Worm (Caenorhabditis elegans) whole organism, midembryonic: Measurements from ENCODE around the gene Y51A2B.9.
"Not testable (repeated sequence)": the region's sequence is repeated elsewhere in the genome, so short reads cannot be mapped to it uniquely, and the experiment has no call there.

ENCODE experiments used
- T22C8.4 ChIP-seq: fragments of 200-800 bp; sonication (Bioruptor generic); IDR thresholded peaks from 2 replicates; pipeline ENCODE4 v1.3.6; 2022; ENCODE audit warnings: missing genetic modification characterization, missing compliant biosample characterization
- cog-1 ChIP-seq: sonication (generic microtip); optimal IDR thresholded peaks from 2 replicates; lab custom pipeline; 2016; ENCODE audit warnings: missing genetic modification characterization, missing compliant biosample characterization
- flt-1 ChIP-seq: fragments of 200-800 bp; sonication (Bioruptor generic); IDR thresholded peaks from 2 replicates; pipeline ENCODE4 v1.3.6; 2022; ENCODE audit warnings: missing genetic modification characterization, missing compliant biosample characterization
- klf-2 ChIP-seq: fragments of 200-800 bp; sonication (Bioruptor generic); conservative IDR thresholded peaks from 2 replicates; pipeline ENCODE4 v1.3.6; 2022; ENCODE audit warnings: missing genetic modification reagents, missing genetic modification characterization, missing compliant biosample characterization
- med-1 ChIP-seq: sonication (generic microtip); optimal IDR thresholded peaks from 2 replicates; lab custom pipeline; 2017; ENCODE audit warnings: missing genetic modification characterization, mild to moderate bottlenecking, missing compliant biosample characterization, antibody characterized with exemption, missing genetic modification reagents; ENCODE audit not compliant: insufficient read depth
- ref-1 ChIP-seq: fragments of 200-800 bp; sonication (Bioruptor generic); conservative IDR thresholded peaks from 2 replicates; pipeline ENCODE4 v1.3.6; 2022; ENCODE audit warnings: missing genetic modification reagents, missing genetic modification characterization, missing compliant biosample characterization
- tab-1 ChIP-seq: fragments of 200-800 bp; sonication (Bioruptor generic); IDR thresholded peaks from 2 replicates; pipeline ENCODE4 v1.3.6; 2022; ENCODE audit warnings: missing genetic modification characterization, missing compliant biosample characterization
- ztf-23 ChIP-seq: fragments of 200-800 bp; sonication (Bioruptor generic); IDR thresholded peaks from 2 replicates; pipeline ENCODE4 v1.3.6; 2022; ENCODE audit warnings: missing genetic modification reagents, missing genetic modification characterization, missing compliant biosample characterization
- ztf-29 ChIP-seq: fragments of 200-800 bp; sonication (Bioruptor generic); IDR thresholded peaks from 2 replicates; pipeline ENCODE4 v1.3.6; 2022; ENCODE audit warnings: missing genetic modification reagents, missing genetic modification characterization, missing compliant biosample characterization

Y51A2B.9 gene

ce11 chrV:18424471-18424870 lies 28.9 kb upstream of the Y51A2B.9 start, which contains the start of gene ZK262.4:
Gene ZK262.4 (minus strand): TSS chrV:18424571.
- TF ChIP-seq T22C8.4 (GFP tag; lab: Robert Waterston, UW): no peak
- no peak for TF ChIP-seq tab-1 (GFP tag; lab: Robert Waterston, UW)
- no peak for TF ChIP-seq ref-1 (GFP tag; lab: Robert Waterston, UW)
- TF ChIP-seq med-1 (GFP tag; lab: Kevin White, UChicago): no peak
- no peak for TF ChIP-seq flt-1
- no peak for TF ChIP-seq ztf-29
- no peak for TF ChIP-seq klf-2 (GFP tag; lab: Robert Waterston, UW)
- TF ChIP-seq ztf-23 (GFP tag; lab: Robert Waterston, UW): no peak
- TF ChIP-seq cog-1 (tag; lab: Kevin White, UChicago): no peak

- TF ChIP-seq klf-2 (GFP tag; lab: Robert Waterston, UW) (no peak), flt-1 (no peak), T22C8.4 (GFP tag; lab: Robert Waterston, UW) (no peak), ref-1 (GFP tag; lab: Robert Waterston, UW) (no peak), cog-1 (tag; lab: Kevin White, UChicago) (no peak), med-1 (GFP tag; lab: Kevin White, UChicago) (no peak), tab-1 (GFP tag; lab: Robert Waterston, UW) (no peak), ztf-29 (no peak), ztf-23 (GFP tag; lab: Robert Waterston, UW) (no peak)
These were observed 25.2 kb upstream of the Y51A2B.9 start, which contains the start of gene srj-26 for ce11 chrV:18420797-18421196. Gene srj-26 (plus strand): TSS chrV:18421097.

ce11 chrV:18414051-18414450 lies 18.5 kb upstream of the Y51A2B.9 start, which contains the start of gene txt-8:
Gene txt-8 (plus strand): TSS chrV:18414351.
- TF ChIP-seq ref-1 (GFP tag; lab: Robert Waterston, UW) (no peak), tab-1 (GFP tag; lab: Robert Waterston, UW) (no peak), med-1 (GFP tag; lab: Kevin White, UChicago) (no peak), cog-1 (tag; lab: Kevin White, UChicago) (no peak), T22C8.4 (GFP tag; lab: Robert Waterston, UW) (no peak), ztf-23 (GFP tag; lab: Robert Waterston, UW) (no peak), klf-2 (GFP tag; lab: Robert Waterston, UW) (no peak), flt-1 (no peak), ztf-29 (no peak)

ce11 chrV:18412887-18413286 lies 17.3 kb upstream of the Y51A2B.9 start, which contains the start of gene ZK262.2:
Gene ZK262.2 (minus strand): TSS chrV:18412987.
- TF ChIP-seq cog-1 (tag; lab: Kevin White, UChicago): no peak

- TF ChIP-seq T22C8.4 (GFP tag; lab: Robert Waterston, UW) (no peak), med-1 (GFP tag; lab: Kevin White, UChicago) (no peak), ztf-23 (GFP tag; lab: Robert Waterston, UW) (no peak), klf-2 (GFP tag; lab: Robert Waterston, UW) (no peak), cog-1 (tag; lab: Kevin White, UChicago) (no peak), tab-1 (GFP tag; lab: Robert Waterston, UW) (no peak), flt-1 (no peak), ref-1 (GFP tag; lab: Robert Waterston, UW) (no peak), ztf-29 (no peak)
These were observed 16.8 kb upstream of the Y51A2B.9 start for ce11 chrV:18412351-18412750.

- no peak for TF ChIP-seq ztf-23 (GFP tag; lab: Robert Waterston, UW)
- TF ChIP-seq cog-1 (tag; lab: Kevin White, UChicago): no peak
These were observed 14.6 kb upstream of the Y51A2B.9 start, which contains the start of gene srh-207 for ce11 chrV:18410142-18410541. Gene srh-207 (minus strand): TSS chrV:18410242.

- TF ChIP-seq klf-2, T22C8.4, ztf-23 (GFP tag; lab: Robert Waterston, UW): not testable (repeated sequence)
These were observed 9.2 kb upstream of the Y51A2B.9 start, which contains the start of gene srh-209 for ce11 chrV:18404767-18405166. Gene srh-209 (minus strand): TSS chrV:18404867.

ce11 chrV:18402743-18403142 lies 7.2 kb upstream of the Y51A2B.9 start:
- TF ChIP-seq T22C8.4 (GFP tag; lab: Robert Waterston, UW): no peak
- no peak for TF ChIP-seq ztf-23 (GFP tag; lab: Robert Waterston, UW)
- TF ChIP-seq tab-1 (GFP tag; lab: Robert Waterston, UW): no peak
- TF ChIP-seq ref-1 (GFP tag; lab: Robert Waterston, UW): no peak
- no peak for TF ChIP-seq cog-1 (tag; lab: Kevin White, UChicago)
- TF ChIP-seq ztf-29: no peak
- TF ChIP-seq med-1 (GFP tag; lab: Kevin White, UChicago): no peak
- TF ChIP-seq flt-1: no peak

- no peak for TF ChIP-seq flt-1
- no peak for TF ChIP-seq med-1 (GFP tag; lab: Kevin White, UChicago)
These were observed 2.3 kb upstream of the Y51A2B.9 start, which contains the start of gene Y51A2B.16 for ce11 chrV:18397814-18398213. Gene Y51A2B.16 (minus strand): TSS chrV:18397914.

ce11 chrV:18394203-18394602 lies 1.3 kb downstream of the Y51A2B.9 start, which contains the start of gene Y51A2B.6:
Gene Y51A2B.6 (minus strand): TSS chrV:18394303.
- TF ChIP-seq ztf-23 (GFP tag; lab: Robert Waterston, UW) (no peak), tab-1 (GFP tag; lab: Robert Waterston, UW) (no peak), ztf-29 (no peak), ref-1 (GFP tag; lab: Robert Waterston, UW) (no peak), med-1 (GFP tag; lab: Kevin White, UChicago) (no peak), cog-1 (tag; lab: Kevin White, UChicago) (no peak), klf-2 (GFP tag; lab: Robert Waterston, UW) (no peak)
